Fruit fly (Drosophila melanogaster) whole organism, embryonic: ENCODE measurements around the gene CG6790.

Experiments used
- Antp ChIP-seq: fragments of 200-800 bp; sonication (Bioruptor generic); optimal IDR thresholded peaks from 3 replicates; lab custom pipeline; 2016; ENCODE audit warnings: missing biosample characterization, missing genetic modification characterization
- CG10267 ChIP-seq: fragments of 200-800 bp; sonication (Bioruptor generic); optimal IDR thresholded peaks from 2 replicates; lab custom pipeline; 2018; ENCODE audit warnings: missing biosample characterization, mild to moderate bottlenecking, missing genetic modification characterization, moderate library complexity
- CG10959 ChIP-seq: fragments of 200-800 bp; sonication (Bioruptor generic); IDR thresholded peaks from 2 replicates; pipeline ENCODE4 v1.3.6; 2022; ENCODE audit warnings: missing biosample characterization, missing genetic modification characterization
- CG12155 ChIP-seq: fragments of 200-800 bp; sonication (Bioruptor generic); optimal IDR thresholded peaks from 3 replicates; lab custom pipeline; 2016; ENCODE audit warnings: missing biosample characterization, missing genetic modification characterization
- CG15696 ChIP-seq: fragments of 200-800 bp; sonication (Bioruptor generic); optimal IDR thresholded peaks from 2 replicates; lab custom pipeline; 2019; ENCODE audit warnings: missing biosample characterization, mild to moderate bottlenecking, missing genetic modification characterization, moderate library complexity
- CG17568 ChIP-seq: fragments of 200-800 bp; sonication (Bioruptor generic); optimal IDR thresholded peaks from 2 replicates; lab custom pipeline; 2018; ENCODE audit warnings: missing biosample characterization, mild to moderate bottlenecking, missing genetic modification characterization, moderate library complexity
- CG18619 ChIP-seq: fragments of 200-800 bp; sonication (Bioruptor generic); optimal IDR thresholded peaks from 3 replicates; lab custom pipeline; 2017; ENCODE audit warnings: missing biosample characterization, mild to moderate bottlenecking, missing genetic modification characterization
- CG2875 ChIP-seq: fragments of 200-800 bp; sonication (Bioruptor generic); optimal IDR thresholded peaks from 2 replicates; lab custom pipeline; 2017; ENCODE audit warnings: missing biosample characterization, mild to moderate bottlenecking, missing genetic modification characterization, missing genetic modification reagents
- CG30403 ChIP-seq: fragments of 200-800 bp; sonication (Bioruptor generic); optimal IDR thresholded peaks from 3 replicates; lab custom pipeline; 2016; ENCODE audit warnings: missing biosample characterization, missing genetic modification characterization
- CG3163 ChIP-seq: fragments of 200-800 bp; sonication (Bioruptor generic); optimal IDR thresholded peaks from 3 replicates; lab custom pipeline; 2016; ENCODE audit warnings: missing biosample characterization, missing genetic modification characterization
- CG3281 ChIP-seq: fragments of 200-800 bp; sonication (Bioruptor generic); optimal IDR thresholded peaks from 3 replicates; lab custom pipeline; 2017; ENCODE audit warnings: missing biosample characterization, mild to moderate bottlenecking, missing genetic modification characterization
- CG33213 ChIP-seq: fragments of 200-800 bp; sonication (Bioruptor generic); optimal IDR thresholded peaks from 3 replicates; lab custom pipeline; 2016; ENCODE audit warnings: missing biosample characterization, missing genetic modification characterization
- CG34224 ChIP-seq: fragments of 200-800 bp; sonication (Bioruptor generic); IDR thresholded peaks from 3 replicates; pipeline ENCODE4 v1.3.6; 2022; ENCODE audit warnings: missing biosample characterization, missing genetic modification characterization; ENCODE audit not compliant: partially characterized antibody
- CG4617 ChIP-seq: fragments of 200-800 bp; sonication (Bioruptor generic); optimal IDR thresholded peaks from 3 replicates; lab custom pipeline; 2016; ENCODE audit warnings: missing biosample characterization, missing genetic modification characterization, borderline replicate concordance
- CG4820 ChIP-seq: fragments of 200-800 bp; sonication (Bioruptor generic); optimal IDR thresholded peaks from 3 replicates; lab custom pipeline; 2016; ENCODE audit warnings: missing biosample characterization, missing genetic modification characterization
- CG6791 ChIP-seq: fragments of 200-800 bp; sonication (Bioruptor generic); IDR thresholded peaks from 3 replicates; pipeline ENCODE4 v1.3.6; 2022; ENCODE audit warnings: missing biosample characterization, missing genetic modification characterization; ENCODE audit not compliant: partially characterized antibody
- CG6854 ChIP-seq: fragments of 200-800 bp; sonication (Bioruptor generic); optimal IDR thresholded peaks from 3 replicates; lab custom pipeline; 2017; ENCODE audit warnings: missing biosample characterization, mild to moderate bottlenecking, missing genetic modification characterization
- CG7786 ChIP-seq: fragments of 200-800 bp; sonication (Bioruptor generic); optimal IDR thresholded peaks from 2 replicates; lab custom pipeline; 2016; ENCODE audit warnings: missing biosample characterization, missing genetic modification characterization
- CG8089 ChIP-seq: fragments of 200-800 bp; sonication (Bioruptor generic); optimal IDR thresholded peaks from 3 replicates; lab custom pipeline; 2016; ENCODE audit warnings: missing biosample characterization, missing genetic modification characterization
- CG8924 ChIP-seq: fragments of 200-800 bp; optimal IDR thresholded peaks from 3 replicates; lab custom pipeline; 2019; ENCODE audit warnings: missing biosample characterization, mild to moderate bottlenecking, missing genetic modification characterization, moderate library complexity
- CG9727 ChIP-seq: fragments of 200-800 bp; sonication (Bioruptor generic); optimal IDR thresholded peaks from 3 replicates; lab custom pipeline; 2017; ENCODE audit warnings: missing biosample characterization, mild to moderate bottlenecking, missing genetic modification characterization
- Dbx ChIP-seq: fragments of 200-800 bp; sonication (Bioruptor generic); IDR thresholded peaks from 3 replicates; pipeline ENCODE4 v1.3.6; 2022; ENCODE audit warnings: missing biosample characterization, missing genetic modification characterization
- Dip3 ChIP-seq: fragments of 200-800 bp; sonication (Bioruptor generic); optimal IDR thresholded peaks from 3 replicates; lab custom pipeline; 2016; ENCODE audit warnings: missing biosample characterization, missing genetic modification characterization
- E2f1 ChIP-seq: fragments of 200-800 bp; sonication (Bioruptor generic); IDR thresholded peaks from 2 replicates; pipeline ENCODE4 v1.3.6; 2022; ENCODE audit warnings: missing biosample characterization, missing genetic modification characterization
- E2f2 ChIP-seq: fragments of 200-800 bp; sonication (Bioruptor generic); IDR thresholded peaks from 2 replicates; pipeline ENCODE4 v1.3.6; 2022; ENCODE audit warnings: missing biosample characterization, missing genetic modification characterization
- HHEX ChIP-seq: fragments of 200-800 bp; sonication (Bioruptor generic); optimal IDR thresholded peaks from 3 replicates; lab custom pipeline; 2017; ENCODE audit warnings: missing biosample characterization, mild to moderate bottlenecking, missing genetic modification characterization, missing genetic modification reagents
- HLH3B ChIP-seq: fragments of 200-800 bp; sonication (Bioruptor generic); IDR thresholded peaks from 2 replicates; pipeline ENCODE4 v1.3.6; 2022; ENCODE audit warnings: missing biosample characterization, missing genetic modification characterization
- Sry-β ChIP-seq: fragments of 200-800 bp; sonication (Bioruptor generic); optimal IDR thresholded peaks from 2 replicates; lab custom pipeline; 2018; ENCODE audit warnings: missing biosample characterization, mild to moderate bottlenecking, missing genetic modification characterization, moderate library complexity
- Taf1 ChIP-seq: fragments of 200-800 bp; sonication (Bioruptor generic); IDR thresholded peaks from 2 replicates; pipeline ENCODE4 v1.3.6; 2022; ENCODE audit warnings: missing biosample characterization, missing genetic modification characterization
- bcd ChIP-seq: fragments of 200-800 bp; sonication (Bioruptor generic); optimal IDR thresholded peaks from 2 replicates; lab custom pipeline; 2017; ENCODE audit warnings: missing biosample characterization, mild to moderate bottlenecking, missing genetic modification characterization
- btn ChIP-seq: fragments of 200-800 bp; sonication (Bioruptor generic); optimal IDR thresholded peaks from 2 replicates; lab custom pipeline; 2016; ENCODE audit warnings: missing biosample characterization, missing genetic modification characterization
- cg ChIP-seq: fragments of 200-800 bp; sonication (Bioruptor generic); optimal IDR thresholded peaks from 3 replicates; lab custom pipeline; 2019; ENCODE audit warnings: missing biosample characterization, mild to moderate bottlenecking, missing genetic modification characterization, moderate library complexity
- chn ChIP-seq: fragments of 200-800 bp; sonication (Bioruptor generic); optimal IDR thresholded peaks from 2 replicates; lab custom pipeline; 2016; ENCODE audit warnings: missing biosample characterization, missing genetic modification characterization
- ems ChIP-seq: fragments of 200-800 bp; sonication (Bioruptor generic); optimal IDR thresholded peaks from 3 replicates; lab custom pipeline; 2016; ENCODE audit warnings: missing biosample characterization, missing genetic modification characterization
- ewg ChIP-seq: fragments of 200-800 bp; sonication (Bioruptor generic); optimal IDR thresholded peaks from 3 replicates; lab custom pipeline; 2017; ENCODE audit warnings: mild to moderate bottlenecking, missing biosample characterization, missing genetic modification reagents, missing genetic modification characterization
- grau ChIP-seq: fragments of 200-800 bp; optimal IDR thresholded peaks from 3 replicates; lab custom pipeline; 2019; ENCODE audit warnings: missing biosample characterization, mild to moderate bottlenecking, missing genetic modification characterization, moderate library complexity
- gt ChIP-seq: fragments of 200-800 bp; sonication (Bioruptor generic); IDR thresholded peaks from 2 replicates; pipeline ENCODE4 v1.3.6; 2022; ENCODE audit warnings: missing biosample characterization, missing genetic modification characterization
- hbn ChIP-seq: fragments of 200-800 bp; sonication (Bioruptor generic); IDR thresholded peaks from 2 replicates; pipeline ENCODE4 v1.3.6; 2022; ENCODE audit warnings: missing biosample characterization, missing genetic modification characterization; ENCODE audit not compliant: partially characterized antibody
- ken ChIP-seq: fragments of 200-800 bp; sonication (Bioruptor generic); IDR thresholded peaks from 3 replicates; pipeline ENCODE4 v1.3.6; 2022; ENCODE audit warnings: missing biosample characterization, missing genetic modification characterization
- klu ChIP-seq: fragments of 200-800 bp; sonication (Bioruptor generic); IDR thresholded peaks from 2 replicates; pipeline ENCODE4 v1.3.6; 2022; ENCODE audit warnings: missing biosample characterization, missing genetic modification characterization
- mirr ChIP-seq: fragments of 200-800 bp; sonication (Bioruptor generic); optimal IDR thresholded peaks from 3 replicates; lab custom pipeline; 2018; ENCODE audit warnings: missing biosample characterization, mild to moderate bottlenecking, missing genetic modification characterization
- nau ChIP-seq: fragments of 200-800 bp; sonication (Bioruptor generic); optimal IDR thresholded peaks from 3 replicates; lab custom pipeline; 2017; ENCODE audit warnings: missing biosample characterization, mild to moderate bottlenecking, missing genetic modification characterization, missing genetic modification reagents
- pb ChIP-seq: fragments of 200-800 bp; sonication (Bioruptor generic); optimal IDR thresholded peaks from 3 replicates; lab custom pipeline; 2016; ENCODE audit warnings: missing biosample characterization, missing genetic modification characterization
- peb ChIP-seq: fragments of 200-800 bp; sonication (Bioruptor generic); IDR thresholded peaks from 2 replicates; pipeline ENCODE4 v1.3.6; 2022; ENCODE audit warnings: missing biosample characterization, missing genetic modification characterization
- salm ChIP-seq: fragments of 200-800 bp; sonication (Bioruptor generic); optimal IDR thresholded peaks from 2 replicates; lab custom pipeline; 2018; ENCODE audit warnings: missing biosample characterization, mild to moderate bottlenecking, missing genetic modification characterization
- sqz ChIP-seq: fragments of 200-800 bp; sonication (Bioruptor generic); optimal IDR thresholded peaks from 3 replicates; lab custom pipeline; 2018; ENCODE audit warnings: missing biosample characterization, mild to moderate bottlenecking, missing genetic modification characterization
- stwl ChIP-seq: fragments of 200-800 bp; sonication (Bioruptor generic); optimal IDR thresholded peaks from 3 replicates; lab custom pipeline; 2018; ENCODE audit warnings: missing biosample characterization, mild to moderate bottlenecking, missing genetic modification characterization, moderate library complexity
- tgo ChIP-seq: fragments of 200-800 bp; sonication (Bioruptor generic); IDR thresholded peaks from 3 replicates; pipeline ENCODE4 v1.3.6; 2022; ENCODE audit warnings: missing biosample characterization, missing genetic modification characterization
- twi ChIP-seq: fragments of 200-800 bp; optimal IDR thresholded peaks from 2 replicates; lab custom pipeline; 2019; ENCODE audit warnings: missing biosample characterization, mild to moderate bottlenecking, missing genetic modification characterization, moderate library complexity

The CG6790 gene

DNA sequence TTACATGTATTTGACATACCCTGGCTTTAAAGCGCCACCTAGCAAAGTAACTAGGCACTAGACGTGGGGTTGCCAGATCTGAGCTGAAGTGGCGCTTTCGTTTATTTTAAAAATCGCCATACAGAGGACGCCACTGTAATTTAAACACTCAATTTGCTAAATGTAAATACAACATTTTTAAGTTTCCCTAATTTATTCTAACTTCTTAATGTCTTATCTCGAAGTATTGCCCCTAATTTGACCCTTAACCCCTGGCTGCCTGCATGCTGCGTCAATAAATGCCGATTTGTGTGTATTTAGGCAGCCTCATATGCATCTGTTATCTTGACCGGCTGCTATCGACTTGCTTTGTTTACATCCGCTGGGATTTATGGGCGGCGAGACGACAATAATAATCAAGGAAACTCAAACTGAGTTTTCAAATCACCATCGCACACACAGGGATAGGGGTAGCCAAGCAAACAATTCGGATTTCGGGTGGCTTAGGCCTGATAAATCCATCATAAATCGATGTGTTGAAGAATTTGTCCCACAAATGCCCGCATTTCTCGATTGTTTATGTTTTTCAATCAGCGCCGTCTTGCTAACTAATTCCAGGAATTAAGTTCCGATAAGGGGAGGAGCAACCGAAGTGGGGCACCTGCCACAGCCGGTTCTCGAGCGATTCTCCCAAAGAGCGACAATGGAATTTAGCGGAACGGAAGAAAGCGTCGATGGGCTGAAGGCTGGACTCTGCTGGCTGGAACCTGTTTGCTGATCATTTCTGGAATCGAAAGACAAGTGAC, 34.9 kb upstream of the CG6790 start (continued):
- peak; percentile 18 for TF ChIP-seq CG4617 (GFP tag; lab: Kevin White, UChicago)
- TF ChIP-seq ewg = peak; percentile 5
- peak; percentile 32 for TF ChIP-seq CG18619 (GFP tag; lab: Kevin White, UChicago)
- TF ChIP-seq hbn = no peak
- peak; percentile 22 for TF ChIP-seq Antp (GFP tag; lab: Kevin White, UChicago)
- peak; percentile 18 for TF ChIP-seq nau
- no peak for TF ChIP-seq pb
- TF ChIP-seq HHEX (GFP tag; lab: Kevin White, UChicago) = peak; percentile 31
- peak; percentile 74; the same call in 2 of the 3 replicates for TF ChIP-seq ken (GFP tag; lab: Robert Waterston, UW)
- TF ChIP-seq CG30403 = peak; percentile 67
- peak; percentile 65 for TF ChIP-seq CG10267 (tag; lab: Kevin White, UChicago)
- TF ChIP-seq cg (GFP tag; lab: Kevin White, UChicago) = no peak
- no peak for TF ChIP-seq CG2875 (GFP tag; lab: Kevin White, UChicago)
- peak; percentile 80 for TF ChIP-seq CG8089 (GFP tag; lab: Kevin White, UChicago)
- TF ChIP-seq mirr (GFP tag; lab: Kevin White, UChicago) = no peak
- TF ChIP-seq Dbx (GFP tag; lab: Robert Waterston, UW) = peak; percentile 79
- peak; percentile 23 for TF ChIP-seq Dip3 (GFP tag; lab: Kevin White, UChicago)
- peak; percentile 78 for TF ChIP-seq CG15696 (tag; lab: Kevin White, UChicago)
- no peak for TF ChIP-seq Taf1 (GFP tag; lab: Robert Waterston, UW)
- TF ChIP-seq peb (GFP tag; lab: Robert Waterston, UW) = no peak
- TF ChIP-seq btn (GFP tag; lab: Kevin White, UChicago) = peak; percentile 44
- no peak for TF ChIP-seq klu (GFP tag; lab: Robert Waterston, UW)
- no peak for TF ChIP-seq salm
- TF ChIP-seq E2f1 (GFP tag; lab: Robert Waterston, UW) = peak; percentile 72
- no peak for TF ChIP-seq ems
- peak; percentile 65 for TF ChIP-seq bcd
- TF ChIP-seq twi = peak; percentile 32
- TF ChIP-seq HLH3B (GFP tag; lab: Robert Waterston, UW) = peak; percentile 65
- peak; percentile 44 for TF ChIP-seq CG9727 (GFP tag; lab: Kevin White, UChicago)
- TF ChIP-seq tgo (GFP tag; lab: Robert Waterston, UW) = peak; percentile 65
- peak; percentile 51 for TF ChIP-seq CG12155 (GFP tag; lab: Kevin White, UChicago)
- peak; percentile 64 for TF ChIP-seq grau (tag; lab: Kevin White, UChicago)
- peak; percentile 14; the same call in 1 of the 3 replicates for TF ChIP-seq CG6791 (GFP tag; lab: Robert Waterston, UW)
- TF ChIP-seq CG3281 (GFP tag; lab: Kevin White, UChicago) = no peak
- TF ChIP-seq Sry-β = no peak
- peak; percentile 84 for TF ChIP-seq E2f2 (GFP tag; lab: Robert Waterston, UW)
- TF ChIP-seq CG17568 (GFP tag; lab: Kevin White, UChicago) = no peak
- TF ChIP-seq chn (GFP tag; lab: Kevin White, UChicago) = peak; percentile 67
- 0 out of 2 replicates have a peak, but pooled peaks have one; percentile 31 for TF ChIP-seq gt
- no peak for TF ChIP-seq sqz
- TF ChIP-seq CG10959 (GFP tag; lab: Robert Waterston, UW) = peak; percentile 40; the same call in 1 of the 2 replicates
- TF ChIP-seq stwl = peak; percentile 68
- no peak for TF ChIP-seq CG34224 (GFP tag; lab: Robert Waterston, UW)
- TF ChIP-seq CG6854 (GFP tag; lab: Kevin White, UChicago) = no peak
- TF ChIP-seq CG3163 (GFP tag; lab: Kevin White, UChicago) = peak; percentile 44
- peak; percentile 84 for TF ChIP-seq CG33213 (GFP tag; lab: Kevin White, UChicago)
- TF ChIP-seq CG4820 = peak; percentile 72
- no peak for TF ChIP-seq CG8924 (tag; lab: Kevin White, UChicago)
- peak; percentile 34 for TF ChIP-seq CG7786 (GFP tag; lab: Kevin White, UChicago)
